Worm (Caenorhabditis elegans): ENCODE data around the gene grl-3.
A peak's percentile ranks its signal among the peaks of the same experiment; 100 is the strongest.

The grl-3 gene

DNA sequence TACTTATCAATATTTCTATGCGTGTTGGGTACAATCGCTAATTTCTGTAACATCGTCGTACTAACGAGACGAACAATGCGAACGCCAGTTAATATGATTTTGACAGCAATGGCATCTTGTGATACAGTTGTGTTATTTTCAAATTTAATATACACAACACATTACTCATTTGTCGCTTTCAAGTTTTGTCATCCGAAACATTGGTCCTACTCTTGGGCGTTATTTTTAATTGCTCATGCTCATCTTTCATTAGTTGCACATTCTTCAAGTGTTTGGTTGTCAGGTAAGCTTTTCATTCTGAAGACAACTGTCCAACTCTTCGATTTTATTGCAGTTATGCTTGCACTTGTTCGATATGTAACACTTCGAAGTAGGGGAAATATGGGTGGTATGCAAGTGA lies 27.9 kb downstream of the grl-3 start:
- no peak for TF ChIP-seq B0310.2 (tag; optimal IDR thresholded peaks at IDR 0.05)

DNA sequence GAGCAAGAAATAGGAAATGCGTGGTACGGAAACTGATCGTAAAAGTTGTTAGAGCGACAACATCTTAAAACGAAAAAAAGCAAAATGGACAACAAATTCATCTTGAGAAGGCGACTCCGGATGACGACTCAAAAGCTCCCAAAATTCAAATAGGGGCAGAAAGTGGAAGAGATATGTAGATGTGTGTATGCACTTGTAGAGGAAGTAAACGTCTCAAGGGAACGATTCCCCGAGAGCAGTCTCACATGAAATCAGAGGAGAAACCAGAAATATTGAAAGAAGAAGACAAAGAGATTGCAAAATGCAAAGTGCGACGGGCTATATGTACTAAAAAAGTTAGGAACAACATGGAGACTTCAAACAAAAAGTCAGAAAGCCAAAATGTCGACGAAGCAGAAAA lies 32.2 kb downstream of the grl-3 start, which contains the start of gene F57B7.2:
Gene F57B7.2, minus strand, starts transcription at position 101 of the 400 bp plus-strand sequence.
- TF ChIP-seq ceh-13 (GFP tag; optimal IDR thresholded peaks at IDR 0.05) (no peak), pes-1 (GFP tag; IDR thresholded peaks at IDR 0.05) (no peak), hmbx-1 (tag; optimal IDR thresholded peaks at IDR 0.05) (no peak)

ce11 chrV:11445375-11445774 lies 34.1 kb downstream of the grl-3 start:
- peak; percentile 25 for TF ChIP-seq hmg-4 (GFP tag; optimal IDR thresholded peaks at IDR 0.05)
- TF ChIP-seq hmbx-1 (tag; optimal IDR thresholded peaks at IDR 0.05), result no peak

ce11 chrV:11446297-11446696 lies 35.0 kb downstream of the grl-3 start, which contains the start of gene mig-17:
TSS of gene mig-17 (plus strand) at chrV:11446685.
- TF ChIP-seq scrt-1 (GFP tag; IDR thresholded peaks at IDR 0.05), result no peak
- TF ChIP-seq ceh-13 (GFP tag; optimal IDR thresholded peaks at IDR 0.05), result no peak
- no peak for TF ChIP-seq pes-1 (GFP tag; IDR thresholded peaks at IDR 0.05)
- no peak for TF ChIP-seq tbx-11 (GFP tag; IDR thresholded peaks at IDR 0.05)
- TF ChIP-seq B0310.2 (tag; optimal IDR thresholded peaks at IDR 0.05), result no peak
- TF ChIP-seq tbx-37 (GFP tag; conservative IDR thresholded peaks at IDR 0.05), result no peak
- no peak for TF ChIP-seq ama-1 (optimal IDR thresholded peaks at IDR 0.05)
- no peak for TF ChIP-seq ets-7 (tag; optimal IDR thresholded peaks at IDR 0.05)
- no peak for TF ChIP-seq aly-1 (tag; optimal IDR thresholded peaks at IDR 0.05)
- TF ChIP-seq hmg-4 (GFP tag; optimal IDR thresholded peaks at IDR 0.05), result no peak
- TF ChIP-seq flt-1 (GFP tag; IDR thresholded peaks at IDR 0.05), result no peak
- TF ChIP-seq F13C5.2 (tag; optimal IDR thresholded peaks at IDR 0.05), result no peak
- TF ChIP-seq hnd-1 (tag; optimal IDR thresholded peaks at IDR 0.05), result no peak
- TF ChIP-seq ceh-36 (tag; optimal IDR thresholded peaks at IDR 0.05), result no peak
- no peak for TF ChIP-seq hmbx-1 (tag; optimal IDR thresholded peaks at IDR 0.05)
- no peak for TF ChIP-seq sea-1 (GFP tag; conservative IDR thresholded peaks at IDR 0.05)
- TF ChIP-seq tra-4 (tag; optimal IDR thresholded peaks at IDR 0.05), result no peak

ce11 chrV:11449404-11449803 lies 38.1 kb downstream of the grl-3 start:
- TF ChIP-seq F13C5.2 (tag; optimal IDR thresholded peaks at IDR 0.05), result no peak
- TF ChIP-seq ama-1 (optimal IDR thresholded peaks at IDR 0.05), result no peak
- TF ChIP-seq sea-1 (GFP tag; conservative IDR thresholded peaks at IDR 0.05), result no peak

ce11 chrV:11450257-11450656 lies 38.9 kb downstream of the grl-3 start, which contains the start of gene col-156:
TSS of gene col-156 (minus strand) at chrV:11450357.
- TF ChIP-seq scrt-1 (GFP tag; IDR thresholded peaks at IDR 0.05) (no peak), tbx-37 (GFP tag; conservative IDR thresholded peaks at IDR 0.05) (no peak), tra-4 (tag; optimal IDR thresholded peaks at IDR 0.05) (no peak), hmg-4 (GFP tag; optimal IDR thresholded peaks at IDR 0.05) (no peak), hnd-1 (tag; optimal IDR thresholded peaks at IDR 0.05) (no peak), ceh-13 (GFP tag; optimal IDR thresholded peaks at IDR 0.05) (no peak), sea-1 (GFP tag; conservative IDR thresholded peaks at IDR 0.05) (no peak), ets-7 (tag; optimal IDR thresholded peaks at IDR 0.05) (no peak), aly-1 (tag; optimal IDR thresholded peaks at IDR 0.05) (no peak), tbx-11 (GFP tag; IDR thresholded peaks at IDR 0.05) (no peak), pes-1 (GFP tag; IDR thresholded peaks at IDR 0.05) (no peak), hmbx-1 (tag; optimal IDR thresholded peaks at IDR 0.05) (no peak), flt-1 (GFP tag; IDR thresholded peaks at IDR 0.05) (no peak), F13C5.2 (tag; optimal IDR thresholded peaks at IDR 0.05) (no peak), ceh-36 (tag; optimal IDR thresholded peaks at IDR 0.05) (no peak), ama-1 (optimal IDR thresholded peaks at IDR 0.05) (no peak), B0310.2 (tag; optimal IDR thresholded peaks at IDR 0.05) (no peak)

ce11 chrV:11454917-11455316 lies 43.6 kb downstream of the grl-3 start:
- TF ChIP-seq hmg-4 (GFP tag; optimal IDR thresholded peaks at IDR 0.05) (no peak), F13C5.2 (tag; optimal IDR thresholded peaks at IDR 0.05) (no peak), ama-1 (optimal IDR thresholded peaks at IDR 0.05) (no peak), scrt-1 (GFP tag; IDR thresholded peaks at IDR 0.05) (no peak), tbx-37 (GFP tag; conservative IDR thresholded peaks at IDR 0.05) (no peak), hnd-1 (tag; optimal IDR thresholded peaks at IDR 0.05) (no peak), tra-4 (tag; optimal IDR thresholded peaks at IDR 0.05) (no peak), ets-7 (tag; optimal IDR thresholded peaks at IDR 0.05) (no peak)

DNA sequence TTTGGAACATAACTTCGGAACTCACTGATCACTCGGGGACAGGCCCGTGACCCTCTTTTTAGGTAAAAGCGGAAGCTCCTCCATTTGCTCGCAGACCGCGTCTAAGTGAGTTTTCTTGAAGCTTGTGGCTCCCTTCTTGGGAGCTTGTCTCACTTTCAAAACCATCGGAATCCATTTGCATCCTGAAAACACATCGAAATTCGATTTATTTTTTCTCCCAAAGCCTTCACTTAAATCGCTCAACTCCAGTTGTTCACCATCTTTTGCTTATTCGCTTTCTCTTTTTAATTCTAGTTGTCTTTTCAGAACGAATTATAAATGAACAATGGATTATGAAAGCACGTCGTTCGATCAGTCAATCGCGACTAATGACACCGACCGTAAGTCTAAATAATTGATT lies 47.9 kb downstream of the grl-3 start, which contains the start of gene T11F9.1:
Gene T11F9.1, plus strand, starts transcription at position 301 of the 400 bp plus-strand sequence.
- TF ChIP-seq scrt-1 (GFP tag; IDR thresholded peaks at IDR 0.05) (no peak), ets-7 (tag; optimal IDR thresholded peaks at IDR 0.05) (no peak), aly-1 (tag; optimal IDR thresholded peaks at IDR 0.05) (no peak), pes-1 (GFP tag; IDR thresholded peaks at IDR 0.05) (no peak)

All from whole organism, early embryonic.